Worm (Caenorhabditis elegans): ENCODE measurements around the gene str-206.

str-206 gene

DNA sequence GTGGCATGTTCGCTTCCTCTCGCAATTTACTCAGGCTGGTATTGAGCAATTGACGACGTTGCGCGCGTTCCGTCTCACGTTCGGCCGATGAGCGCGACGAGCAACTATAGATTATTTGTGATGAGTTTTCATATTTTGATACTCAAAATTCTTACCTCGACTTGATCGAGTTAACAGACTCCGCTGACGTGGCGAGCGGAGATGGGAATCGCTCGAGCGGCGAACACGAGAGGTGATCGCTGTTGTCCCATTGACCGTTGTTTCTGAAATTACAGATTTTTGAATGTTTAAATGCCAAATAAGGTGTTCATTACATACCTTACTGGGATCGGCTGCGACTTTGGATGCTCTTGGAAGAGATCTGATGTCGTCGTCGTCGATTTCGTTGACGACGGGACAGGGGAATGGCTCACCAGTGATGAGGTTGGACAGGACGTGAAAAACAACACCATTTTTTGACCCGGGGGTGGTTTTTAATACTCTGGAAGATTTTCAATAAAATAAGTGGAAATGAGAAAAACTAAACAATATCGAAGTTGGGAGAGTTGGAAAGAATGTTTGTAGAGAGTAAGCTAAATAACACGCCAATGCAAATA lies 8.7 kb downstream of the str-206 start, which contains the start of gene W06H8.6:
Gene W06H8.6 (minus strand): TSS at position 481 of the 596 bp plus-strand sequence.
- TF ChIP-seq cebp-1 (GFP tag; IDR thresholded peaks at IDR 0.05) (no peak), cebp-1 (tag; optimal IDR thresholded peaks at IDR 0.05) (peak; percentile 47), xnd-1 (tag; optimal IDR thresholded peaks at IDR 0.05) (no peak), Y95B8A.8 (GFP tag; IDR thresholded peaks at IDR 0.05) (no peak), egrh-3 (GFP tag; IDR thresholded peaks at IDR 0.05) (no peak), C17E4.6 (GFP tag; IDR thresholded peaks at IDR 0.05) (no peak), chd-7 (tag; optimal IDR thresholded peaks at IDR 0.05) (peak; percentile 41), nfya-1 (tag; optimal IDR thresholded peaks at IDR 0.05; ENCODE audit: borderline replicate concordance, insufficient read depth) (no peak), hmg-1.2 (GFP tag; IDR thresholded peaks at IDR 0.05) (peak; percentile 28; the same call in 1 of the 2 replicates), Y56A3A.18 (GFP tag; IDR thresholded peaks at IDR 0.05) (peak; percentile 31; the same call in 1 of the 2 replicates), athp-1 (tag; optimal IDR thresholded peaks at IDR 0.05) (peak; percentile 28), T07F8.4 (tag; optimal IDR thresholded peaks at IDR 0.05) (no peak), Y79H2A.3 (GFP tag; conservative IDR thresholded peaks at IDR 0.05) (0 out of 2 replicates have a peak, but pooled peaks have one; percentile 20), ets-4 (GFP tag; optimal IDR thresholded peaks at IDR 0.05) (peak; percentile 63), cebp-2 (GFP tag; IDR thresholded peaks at IDR 0.05) (0 out of 2 replicates have a peak, but pooled peaks have one; percentile 57), ceh-91 (GFP tag; IDR thresholded peaks at IDR 0.05) (no peak), let-607 (tag; optimal IDR thresholded peaks at IDR 0.05) (peak in 1 of 2 experiments; percentile 34), akir-1 (GFP tag; optimal IDR thresholded peaks at IDR 0.05) (no peak), nfyb-1 (GFP tag; IDR thresholded peaks at IDR 0.05) (0 out of 2 replicates have a peak, but pooled peaks have one; percentile 67), hsf-1 (GFP tag; IDR thresholded peaks at IDR 0.05) (no peak), K12H6.12 (tag; optimal IDR thresholded peaks at IDR 0.05) (peak; percentile 34), pbrm-1 (GFP tag; IDR thresholded peaks at IDR 0.05) (peak; percentile 36; the same call in 1 of the 2 replicates), snpc-1.3 (tag; optimal IDR thresholded peaks at IDR 0.05; ENCODE audit: insufficient read depth) (no peak), lsl-1 (GFP tag; optimal IDR thresholded peaks at IDR 0.05) (no peak), nhr-80 (tag; optimal IDR thresholded peaks at IDR 0.05) (no peak), F52B5.7 (tag; optimal IDR thresholded peaks at IDR 0.05) (peak; percentile 65), F10E7.11 (tag; optimal IDR thresholded peaks at IDR 0.05) (no peak), ceh-79 (tag; optimal IDR thresholded peaks at IDR 0.05) (no peak), him-1 (tag; optimal IDR thresholded peaks at IDR 0.05) (no peak), zfh-2 (GFP tag; conservative IDR thresholded peaks at IDR 0.05) (peak; percentile 75), pha-4 (tag; optimal IDR thresholded peaks at IDR 0.05) (no peak), B0336.3 (GFP tag; IDR thresholded peaks at IDR 0.05) (0 out of 2 replicates have a peak, but pooled peaks have one; percentile 12), lin-54 (GFP tag; optimal IDR thresholded peaks at IDR 0.05) (peak; percentile 20), nhr-90 (tag; optimal IDR thresholded peaks at IDR 0.05) (peak; percentile 38), madf-10 (tag; optimal IDR thresholded peaks at IDR 0.05) (peak; percentile 13), mcd-1 (GFP tag; IDR thresholded peaks at IDR 0.05) (peak; percentile 51), F57A8.1 (GFP tag; optimal IDR thresholded peaks at IDR 0.05) (no peak), lsy-27 (tag; optimal IDR thresholded peaks at IDR 0.05; ENCODE audit: borderline replicate concordance, insufficient read depth) (no peak), ztf-3 (GFP tag; optimal IDR thresholded peaks at IDR 0.05) (peak; percentile 69), ztf-25 (GFP tag; IDR thresholded peaks at IDR 0.05) (0 out of 2 replicates have a peak, but pooled peaks have one; percentile 54), F39B2.1 (GFP tag; IDR thresholded peaks at IDR 0.05) (no peak)

Data from whole organism, young adult.